Fruit fly (Drosophila melanogaster) whole organism, embryonic: ENCODE measurements around the gene Tob.

Experiments used
- Asciz ChIP-seq: fragments of 200-800 bp; sonication (Bioruptor generic); optimal IDR thresholded peaks from 2 replicates; lab custom pipeline; 2017; ENCODE audit warnings: missing biosample characterization, mild to moderate bottlenecking, missing genetic modification characterization, missing genetic modification reagents
- Atf-2 ChIP-seq: fragments of 200-800 bp; sonication (Bioruptor generic); optimal IDR thresholded peaks from 2 replicates; lab custom pipeline; 2016; ENCODE audit warnings: missing biosample characterization, missing genetic modification characterization
- Awh ChIP-seq: fragments of 200-800 bp; sonication (Bioruptor generic); IDR thresholded peaks from 2 replicates; pipeline ENCODE4, ENCODE4 v1.3.6; 2022; ENCODE audit warnings: missing biosample characterization, missing genetic modification characterization
- CG10267 ChIP-seq: fragments of 200-800 bp; sonication (Bioruptor generic); optimal IDR thresholded peaks from 2 replicates; lab custom pipeline; 2018; ENCODE audit warnings: missing biosample characterization, mild to moderate bottlenecking, missing genetic modification characterization, moderate library complexity
- CG10321 ChIP-seq: fragments of 200-800 bp; sonication (Bioruptor generic); IDR thresholded peaks from 2 replicates; pipeline ENCODE4 v1.3.6; 2022; ENCODE audit warnings: missing biosample characterization, missing genetic modification characterization
- CG10543 ChIP-seq: fragments of 200-800 bp; sonication (Bioruptor generic); optimal IDR thresholded peaks from 3 replicates; lab custom pipeline; 2017; ENCODE audit warnings: missing biosample characterization, mild to moderate bottlenecking, missing genetic modification characterization, moderate library complexity
- CG11504 ChIP-seq: fragments of 200-800 bp; sonication (Bioruptor generic); optimal IDR thresholded peaks from 3 replicates; lab custom pipeline; 2019; ENCODE audit warnings: missing biosample characterization, mild to moderate bottlenecking, missing genetic modification characterization, moderate library complexity
- CG11696 ChIP-seq: fragments of 200-800 bp; sonication (Bioruptor generic); IDR thresholded peaks from 2 replicates; pipeline ENCODE4 v1.3.6; 2022; ENCODE audit warnings: missing biosample characterization, missing genetic modification characterization
- CG14710 ChIP-seq: fragments of 200-800 bp; sonication (Bioruptor generic); optimal IDR thresholded peaks from 3 replicates; lab custom pipeline; 2019; ENCODE audit warnings: missing biosample characterization, mild to moderate bottlenecking, missing genetic modification characterization, moderate library complexity
- CG15073 ChIP-seq: fragments of 200-800 bp; sonication (Bioruptor generic); optimal IDR thresholded peaks from 2 replicates; lab custom pipeline; 2016; ENCODE audit warnings: missing biosample characterization, missing genetic modification characterization
- CG2199 ChIP-seq: fragments of 200-800 bp; sonication (Bioruptor generic); IDR thresholded peaks from 3 replicates; pipeline ENCODE4 v1.3.6; 2022; ENCODE audit warnings: missing biosample characterization, missing genetic modification characterization
- CG2712 ChIP-seq: fragments of 200-800 bp; optimal IDR thresholded peaks from 3 replicates; lab custom pipeline; 2019; ENCODE audit warnings: missing biosample characterization, mild to moderate bottlenecking, missing genetic modification characterization, moderate library complexity
- CG30403 ChIP-seq: fragments of 200-800 bp; sonication (Bioruptor generic); optimal IDR thresholded peaks from 3 replicates; lab custom pipeline; 2016; ENCODE audit warnings: missing biosample characterization, missing genetic modification characterization
- CG3995 ChIP-seq: fragments of 200-800 bp; sonication (Bioruptor generic); optimal IDR thresholded peaks from 3 replicates; lab custom pipeline; 2016; ENCODE audit warnings: missing biosample characterization, missing genetic modification characterization
- CG42726 ChIP-seq: fragments of 200-800 bp; sonication (Bioruptor generic); IDR thresholded peaks from 2 replicates; pipeline ENCODE4 v1.3.6; 2022; ENCODE audit warnings: missing biosample characterization, missing genetic modification characterization; ENCODE audit not compliant: partially characterized antibody
- CG43689 ChIP-seq: fragments of 200-800 bp; sonication (Bioruptor generic); IDR thresholded peaks from 2 replicates; pipeline ENCODE4 v1.3.6; 2022; ENCODE audit warnings: missing biosample characterization, missing genetic modification characterization
- CG4820 ChIP-seq: fragments of 200-800 bp; sonication (Bioruptor generic); optimal IDR thresholded peaks from 3 replicates; lab custom pipeline; 2016; ENCODE audit warnings: missing biosample characterization, missing genetic modification characterization
- CG8924 ChIP-seq: fragments of 200-800 bp; optimal IDR thresholded peaks from 3 replicates; lab custom pipeline; 2019; ENCODE audit warnings: missing biosample characterization, mild to moderate bottlenecking, missing genetic modification characterization, moderate library complexity
- CoRest ChIP-seq: fragments of 200-800 bp; sonication (Bioruptor generic); optimal IDR thresholded peaks from 3 replicates; lab custom pipeline; 2018; ENCODE audit warnings: missing biosample characterization, mild to moderate bottlenecking, missing genetic modification characterization, moderate library complexity
- Dad ChIP-seq: fragments of 200-800 bp; sonication (Bioruptor generic); optimal IDR thresholded peaks from 3 replicates; lab custom pipeline; 2016; ENCODE audit warnings: missing biosample characterization, missing genetic modification characterization
- Dbx ChIP-seq: fragments of 200-800 bp; sonication (Bioruptor generic); IDR thresholded peaks from 3 replicates; pipeline ENCODE4 v1.3.6; 2022; ENCODE audit warnings: missing biosample characterization, missing genetic modification characterization
- Dek ChIP-seq: fragments of 200-800 bp; sonication (Bioruptor generic); optimal IDR thresholded peaks from 3 replicates; lab custom pipeline; 2019; ENCODE audit warnings: missing biosample characterization, mild to moderate bottlenecking, missing genetic modification characterization, moderate library complexity
- Dp ChIP-seq: fragments of 200-800 bp; sonication (Bioruptor generic); optimal IDR thresholded peaks from 2 replicates; lab custom pipeline; 2018; ENCODE audit warnings: missing biosample characterization, mild to moderate bottlenecking, missing genetic modification characterization, moderate library complexity
- E2f2 ChIP-seq: fragments of 200-800 bp; sonication (Bioruptor generic); IDR thresholded peaks from 2 replicates; pipeline ENCODE4 v1.3.6; 2022; ENCODE audit warnings: missing biosample characterization, missing genetic modification characterization
- ERR ChIP-seq: fragments of 200-800 bp; sonication (Bioruptor generic); optimal IDR thresholded peaks from 2 replicates; lab custom pipeline; 2016; ENCODE audit warnings: missing biosample characterization, missing genetic modification characterization
- Ets65A ChIP-seq: fragments of 200-800 bp; sonication (Bioruptor generic); peaks from one replicate; lab custom pipeline; 2016; ENCODE audit warnings: missing biosample characterization, missing genetic modification characterization
- MESR4 ChIP-seq: fragments of 200-800 bp; sonication (Bioruptor generic); optimal IDR thresholded peaks from 2 replicates; lab custom pipeline; 2018; ENCODE audit warnings: missing biosample characterization, mild to moderate bottlenecking, missing genetic modification characterization, moderate library complexity
- Mad ChIP-seq: fragments of 200-800 bp; sonication (Bioruptor generic); optimal IDR thresholded peaks from 2 replicates; lab custom pipeline; 2016; ENCODE audit warnings: missing biosample characterization, missing genetic modification characterization
- NFAT ChIP-seq: fragments of 200-800 bp; sonication (Bioruptor generic); IDR thresholded peaks from 2 replicates; pipeline ENCODE4 v1.3.6; 2022; ENCODE audit warnings: missing biosample characterization, missing genetic modification characterization
- Ptx1 ChIP-seq: fragments of 200-800 bp; sonication (Bioruptor generic); IDR thresholded peaks from 2 replicates; pipeline ENCODE4 v1.3.6; 2022; ENCODE audit warnings: missing biosample characterization, missing genetic modification characterization
- Trl ChIP-seq, 3 experiments: fragments of >200 bp in 2 of 3; fragments of 200-800 bp in 1 of 3; sonication (Bioruptor generic) in 1 of 3; optimal IDR thresholded peaks; 2 replicates in 1 of 3; 3 replicates in 2 of 3; lab custom pipeline; 2016 to 2017; ENCODE audit warnings: missing biosample characterization in 1 of 3, missing genetic modification characterization in 1 of 3
- amos ChIP-seq: fragments of 200-800 bp; sonication (Bioruptor generic); IDR thresholded peaks from 2 replicates; pipeline ENCODE4 v1.3.6; 2022; ENCODE audit warnings: missing biosample characterization, missing genetic modification characterization; ENCODE audit not compliant: partially characterized antibody
- cato ChIP-seq: fragments of 200-800 bp; sonication (Bioruptor generic); optimal IDR thresholded peaks from 2 replicates; lab custom pipeline; 2016; ENCODE audit warnings: missing biosample characterization, missing genetic modification characterization, borderline replicate concordance
- croc ChIP-seq: fragments of 200-800 bp; sonication (Bioruptor generic); conservative IDR thresholded peaks from 3 replicates; pipeline ENCODE4 v1.3.6; 2022; ENCODE audit warnings: missing biosample characterization, missing genetic modification characterization
- ftz-f1 ChIP-seq: fragments of 200-800 bp; sonication (Bioruptor generic); optimal IDR thresholded peaks from 2 replicates; lab custom pipeline; 2016; ENCODE audit warnings: missing biosample characterization, missing genetic modification characterization
- gfzf ChIP-seq: fragments of 200-800 bp; sonication (Bioruptor generic); optimal IDR thresholded peaks from 2 replicates; lab custom pipeline; 2016; ENCODE audit warnings: missing biosample characterization, mild to moderate bottlenecking, missing genetic modification characterization, moderate library complexity
- gro ChIP-seq: fragments of 200-800 bp; sonication (Bioruptor generic); optimal IDR thresholded peaks from 2 replicates; lab custom pipeline; 2016; ENCODE audit warnings: missing biosample characterization, missing genetic modification characterization
- h ChIP-seq: fragments of >200 bp; optimal IDR thresholded peaks from 2 replicates; lab custom pipeline; 2017
- hbn ChIP-seq: fragments of 200-800 bp; sonication (Bioruptor generic); IDR thresholded peaks from 2 replicates; pipeline ENCODE4 v1.3.6; 2022; ENCODE audit warnings: missing biosample characterization, missing genetic modification characterization; ENCODE audit not compliant: partially characterized antibody
- inv ChIP-seq: fragments of 200-800 bp; sonication (Bioruptor generic); IDR thresholded peaks from 2 replicates; pipeline ENCODE4 v1.3.6; 2022; ENCODE audit warnings: missing biosample characterization, missing genetic modification characterization; ENCODE audit not compliant: partially characterized antibody
- jigr1 ChIP-seq: fragments of 200-800 bp; sonication (Bioruptor generic); IDR thresholded peaks from 3 replicates; pipeline ENCODE4 v1.3.6; 2022; ENCODE audit warnings: missing biosample characterization, missing genetic modification characterization
- p53 ChIP-seq: fragments of 200-800 bp; sonication (Bioruptor generic); optimal IDR thresholded peaks from 2 replicates; lab custom pipeline; 2016; ENCODE audit warnings: missing biosample characterization, missing genetic modification characterization
- pho ChIP-seq: fragments of 200-800 bp; sonication (Bioruptor generic); optimal IDR thresholded peaks from 2 replicates; lab custom pipeline; 2016; ENCODE audit warnings: missing biosample characterization, missing genetic modification characterization
- phol ChIP-seq: fragments of 200-800 bp; sonication (Bioruptor generic); optimal IDR thresholded peaks from 3 replicates; lab custom pipeline; 2018; ENCODE audit warnings: missing biosample characterization, mild to moderate bottlenecking, missing genetic modification characterization, moderate library complexity
- rib ChIP-seq: fragments of 200-800 bp; sonication (Bioruptor generic); IDR thresholded peaks from 2 replicates; pipeline ENCODE4 v1.3.6; 2022; ENCODE audit warnings: missing biosample characterization, missing genetic modification characterization
- sisA ChIP-seq: fragments of 200-800 bp; sonication (Bioruptor generic); IDR thresholded peaks from 2 replicates; pipeline ENCODE4 v1.3.6; 2022; ENCODE audit warnings: missing biosample characterization, missing genetic modification characterization
- slbo ChIP-seq: fragments of 200-800 bp; sonication (Bioruptor generic); IDR thresholded peaks from 2 replicates; pipeline ENCODE4 v1.3.6; 2022; ENCODE audit warnings: missing biosample characterization, missing genetic modification characterization
- stwl ChIP-seq: fragments of 200-800 bp; sonication (Bioruptor generic); optimal IDR thresholded peaks from 3 replicates; lab custom pipeline; 2018; ENCODE audit warnings: missing biosample characterization, mild to moderate bottlenecking, missing genetic modification characterization, moderate library complexity
- tgo ChIP-seq: fragments of 200-800 bp; sonication (Bioruptor generic); IDR thresholded peaks from 3 replicates; pipeline ENCODE4 v1.3.6; 2022; ENCODE audit warnings: missing biosample characterization, missing genetic modification characterization
- tup ChIP-seq: fragments of 200-800 bp; sonication (Bioruptor generic); optimal IDR thresholded peaks from 2 replicates; lab custom pipeline; 2016; ENCODE audit warnings: missing biosample characterization, mild to moderate bottlenecking, missing genetic modification characterization, moderate library complexity
- vvl ChIP-seq: fragments of 200-800 bp; sonication (Bioruptor generic); IDR thresholded peaks from 2 replicates; pipeline ENCODE4 v1.3.6; 2022; ENCODE audit warnings: missing biosample characterization, missing genetic modification characterization

Tob gene

DNA sequence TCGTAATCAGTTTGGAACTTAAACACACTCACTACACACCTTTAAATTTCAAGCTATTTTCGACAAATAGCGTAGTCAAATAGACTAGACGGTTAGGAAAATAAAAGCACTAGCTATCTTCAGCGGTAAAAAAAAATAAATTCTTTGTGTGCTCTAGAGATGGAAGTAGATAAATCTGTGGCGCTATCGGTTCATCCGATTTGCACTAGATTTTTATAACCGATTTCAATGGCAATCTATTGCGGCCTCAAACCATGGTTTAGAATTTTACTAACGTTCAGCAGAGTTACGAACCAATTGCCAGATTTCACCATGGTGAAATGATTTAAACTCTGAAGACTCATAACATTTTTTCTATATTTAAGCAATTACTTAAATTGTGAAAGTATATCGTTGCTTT lies 5.2 kb upstream of the Tob start (continued):
- peak; percentile 27 for TF ChIP-seq CG3995 (GFP tag; lab: Kevin White, UChicago)
- 0 out of 2 replicates have a peak, but pooled peaks have one; percentile 17 for TF ChIP-seq Ptx1 (GFP tag; lab: Robert Waterston, UW)
- TF ChIP-seq CG2199 (GFP tag; lab: Robert Waterston, UW), result peak; percentile 46; the same call in 2 of the 3 replicates
- no peak for TF ChIP-seq Trl (optimal IDR thresholded peaks at IDR 0.05; lab: Kevin White, UChicago)
- no peak for TF ChIP-seq Trl (GFP tag; optimal IDR thresholded peaks at IDR 0.05; lab: Kevin White, UChicago)
- no peak for TF ChIP-seq cato (GFP tag; lab: Kevin White, UChicago)
- TF ChIP-seq Mad (GFP tag; lab: Kevin White, UChicago), result peak; percentile 5
- TF ChIP-seq Awh (GFP tag; lab: Robert Waterston, UW), result no peak
- no peak for TF ChIP-seq sisA (GFP tag; lab: Robert Waterston, UW)
- peak; percentile 17 for TF ChIP-seq CG30403 (GFP tag; lab: Kevin White, UChicago)
- peak; percentile 16 for TF ChIP-seq Dek (tag; lab: Kevin White, UChicago)
- peak; percentile 6 for TF ChIP-seq Dad (GFP tag; lab: Kevin White, UChicago)
- peak; percentile 25 for TF ChIP-seq pho (GFP tag; lab: Kevin White, UChicago)
- TF ChIP-seq E2f2 (GFP tag; lab: Robert Waterston, UW), result peak; percentile 69; the same call in 1 of the 2 replicates
- no peak for TF ChIP-seq h (lab: Kevin White, UChicago)
- TF ChIP-seq Dbx (GFP tag; lab: Robert Waterston, UW), result 0 out of 3 replicates have a peak, but pooled peaks have one; percentile 27
- no peak for TF ChIP-seq CG11696 (GFP tag; lab: Robert Waterston, UW)
- no peak for TF ChIP-seq CG15073 (GFP tag; lab: Kevin White, UChicago)
- peak; percentile 39 for TF ChIP-seq CG10267 (tag; lab: Kevin White, UChicago)
- TF ChIP-seq CG4820, result no peak
- TF ChIP-seq phol (tag; lab: Kevin White, UChicago), result peak; percentile 53
- no peak for TF ChIP-seq tgo (GFP tag; lab: Robert Waterston, UW)
- TF ChIP-seq jigr1 (GFP tag; lab: Robert Waterston, UW), result no peak
- no peak for TF ChIP-seq Atf-2 (GFP tag; lab: Kevin White, UChicago)
- peak; percentile 47; the same call in 1 of the 2 replicates for TF ChIP-seq vvl (GFP tag; lab: Robert Waterston, UW)
- TF ChIP-seq inv (GFP tag; lab: Robert Waterston, UW), result peak; percentile 70
- TF ChIP-seq CG11504 (tag; lab: Kevin White, UChicago), result peak; percentile 20
- TF ChIP-seq Asciz, result peak; percentile 2
- TF ChIP-seq rib (GFP tag; lab: Robert Waterston, UW), result no peak
- TF ChIP-seq NFAT (GFP tag; lab: Robert Waterston, UW), result no peak
- peak; percentile 87; the same call in 1 of the 2 replicates for TF ChIP-seq amos (GFP tag; lab: Robert Waterston, UW)
- TF ChIP-seq CG10321 (GFP tag; lab: Robert Waterston, UW), result no peak
- peak; percentile 30 for TF ChIP-seq gro (GFP tag; lab: Kevin White, UChicago)
- TF ChIP-seq stwl, result peak; percentile 66
- TF ChIP-seq MESR4, result peak; percentile 9
- TF ChIP-seq slbo (GFP tag; lab: Robert Waterston, UW), result peak; percentile 60
- TF ChIP-seq CG42726 (GFP tag; lab: Robert Waterston, UW), result peak; percentile 87
- TF ChIP-seq CG10543 (GFP tag; lab: Kevin White, UChicago), result no peak
- peak; percentile 20 for TF ChIP-seq ftz-f1 (GFP tag; lab: Kevin White, UChicago)
- peak; percentile 68 for TF ChIP-seq gfzf (GFP tag; lab: Kevin White, UChicago)
- no peak for TF ChIP-seq p53 (GFP tag; lab: Kevin White, UChicago)
- peak; percentile 47 for TF ChIP-seq CG2712 (tag; lab: Kevin White, UChicago)
- TF ChIP-seq croc (GFP tag; lab: Robert Waterston, UW), result no peak
- TF ChIP-seq ERR (GFP tag; lab: Kevin White, UChicago), result no peak
- TF ChIP-seq tup (GFP tag; lab: Kevin White, UChicago), result no peak
- TF ChIP-seq CoRest (tag; lab: Kevin White, UChicago), result peak; percentile 28
- peak; percentile 52 for TF ChIP-seq CG14710 (tag; lab: Kevin White, UChicago)
- TF ChIP-seq CG8924 (tag; lab: Kevin White, UChicago), result peak; percentile 6
- TF ChIP-seq hbn (GFP tag; lab: Robert Waterston, UW), result peak; percentile 70
- peak; percentile 61 for TF ChIP-seq Dp (GFP tag; lab: Kevin White, UChicago)
- TF ChIP-seq Ets65A, result peak; percentile 86
- no peak for TF ChIP-seq CG43689 (GFP tag; lab: Robert Waterston, UW)
